Fruit fly (Drosophila melanogaster) whole organism, wandering third instar larva: ENCODE data around the gene CG34164.
A peak's percentile ranks its signal among the peaks of the same experiment; 100 is the strongest.

Source experiments
- Abd-B ChIP-seq: fragments of >200 bp; optimal IDR thresholded peaks from 2 replicates; lab custom pipeline; 2017; ENCODE audit warnings: missing biosample characterization, missing genetic modification characterization
- CG32264 ChIP-seq: fragments of 200-800 bp; sonication (Bioruptor generic); optimal IDR thresholded peaks from 2 replicates; lab custom pipeline; 2016; ENCODE audit warnings: missing biosample characterization, missing genetic modification characterization
- CG9705 ChIP-seq: fragments of 200-800 bp; sonication (Bioruptor generic); optimal IDR thresholded peaks from 2 replicates; lab custom pipeline; 2018; ENCODE audit warnings: missing biosample characterization, mild to moderate bottlenecking, missing genetic modification characterization
- CrebA ChIP-seq: fragments of 200-800 bp; sonication (Bioruptor generic); optimal IDR thresholded peaks from 2 replicates; lab custom pipeline; 2016; ENCODE audit warnings: missing biosample characterization, mild to moderate bottlenecking, missing genetic modification characterization, borderline replicate concordance
- Dfd ChIP-seq: fragments of >200 bp; optimal IDR thresholded peaks from 2 replicates; lab custom pipeline; 2017; ENCODE audit warnings: missing biosample characterization, missing genetic modification characterization
- Dif ChIP-seq: fragments of 200-275, 200-300 bp; sonication (Bioruptor generic); optimal IDR thresholded peaks from 2 replicates; lab custom pipeline; 2018; ENCODE audit warnings: missing biosample characterization, missing genetic modification characterization; ENCODE audit not compliant: partially characterized antibody
- GATAd ChIP-seq: sonication (Bioruptor generic); optimal IDR thresholded peaks from 2 replicates; lab custom pipeline; 2016; ENCODE audit warnings: missing biosample characterization, missing genetic modification characterization
- HLH106 ChIP-seq: fragments of 200-800 bp; optimal IDR thresholded peaks from 3 replicates; lab custom pipeline; 2019; ENCODE audit warnings: missing biosample characterization, mild to moderate bottlenecking, missing genetic modification characterization, moderate library complexity
- Hnf4 ChIP-seq: fragments of 200-800 bp; sonication (Bioruptor generic); optimal IDR thresholded peaks from 2 replicates; lab custom pipeline; 2016; ENCODE audit warnings: missing biosample characterization, mild to moderate bottlenecking, missing genetic modification characterization
- Hr78 ChIP-seq: fragments of >200 bp; optimal IDR thresholded peaks from 2 replicates; lab custom pipeline; 2017; ENCODE audit warnings: missing biosample characterization, missing genetic modification characterization
- Hr83 ChIP-seq: fragments of 200-300 bp; sonication (Bioruptor generic); optimal IDR thresholded peaks from 2 replicates; lab custom pipeline; 2016; ENCODE audit warnings: missing biosample characterization, mild to moderate bottlenecking, missing genetic modification characterization, moderate library complexity; ENCODE audit not compliant: poor library complexity, severe bottlenecking
- Jra ChIP-seq: sonication (Bioruptor generic); optimal IDR thresholded peaks from 2 replicates; lab custom pipeline; 2016; ENCODE audit warnings: missing biosample characterization, missing genetic modification characterization
- Mio ChIP-seq: sonication (Bioruptor generic); optimal IDR thresholded peaks from 2 replicates; lab custom pipeline; 2016; ENCODE audit warnings: missing biosample characterization, missing genetic modification characterization
- Myc ChIP-seq: fragments of >200 bp; optimal IDR thresholded peaks from 2 replicates; lab custom pipeline; 2017
- N ChIP-seq: fragments of >200 bp; optimal IDR thresholded peaks from 2 replicates; lab custom pipeline; 2018; ENCODE audit warnings: missing biosample characterization, missing external identifiers, missing genetic modification characterization
- OdsH ChIP-seq: fragments of 200-800 bp; sonication (Bioruptor generic); optimal IDR thresholded peaks from 2 replicates; lab custom pipeline; 2016; ENCODE audit warnings: missing biosample characterization, mild to moderate bottlenecking, missing genetic modification characterization
- Rel ChIP-seq, 2 experiments: fragments of 200-800 bp; sonication (Bioruptor generic) in 1 of 2; optimal IDR thresholded peaks; 2 replicates in 1 of 2; 3 replicates in 1 of 2; lab custom pipeline; 2016 to 2019; ENCODE audit warnings: mild to moderate bottlenecking in 2 of 2, missing biosample characterization in 2 of 2, missing genetic modification characterization in 2 of 2, moderate library complexity in 1 of 2
- Sp1 ChIP-seq: fragments of 200-800 bp; sonication (Bioruptor generic); optimal IDR thresholded peaks from 3 replicates; lab custom pipeline; 2019; ENCODE audit warnings: missing biosample characterization, mild to moderate bottlenecking, missing genetic modification characterization, moderate library complexity
- Vsx2 ChIP-seq: fragments of 200-300, 225-300 bp; sonication (Bioruptor generic); optimal IDR thresholded peaks from 2 replicates; lab custom pipeline; 2018; ENCODE audit warnings: missing biosample characterization, missing genetic modification characterization; ENCODE audit not compliant: partially characterized antibody
- br ChIP-seq: fragments of 200-800 bp; sonication (Bioruptor generic); optimal IDR thresholded peaks from 2 replicates; lab custom pipeline; 2016; ENCODE audit warnings: missing biosample characterization, missing genetic modification characterization
- brk ChIP-seq: fragments of 200-800 bp; sonication (Bioruptor generic); optimal IDR thresholded peaks from 2 replicates; lab custom pipeline; 2016; ENCODE audit warnings: missing biosample characterization, mild to moderate bottlenecking, missing genetic modification characterization
- dl ChIP-seq, 2 experiments: fragments of 175-275, 200-275 bp in 1 of 2; fragments of 200-275 bp in 1 of 2; sonication (Bioruptor generic); optimal IDR thresholded peaks; lab custom pipeline; 2018; ENCODE audit warnings: mild to moderate bottlenecking in 2 of 2, missing biosample characterization in 2 of 2, missing genetic modification characterization in 2 of 2, moderate library complexity in 2 of 2; ENCODE audit not compliant: partially characterized antibody in 2 of 2, insufficient read depth in 1 of 2
- dmrt93B ChIP-seq: fragments of 200-800 bp; sonication (Bioruptor generic); optimal IDR thresholded peaks from 2 replicates; lab custom pipeline; 2018; ENCODE audit warnings: missing biosample characterization, mild to moderate bottlenecking, missing genetic modification characterization
- dsf ChIP-seq: sonication (Bioruptor generic); optimal IDR thresholded peaks from 2 replicates; lab custom pipeline; 2016; ENCODE audit warnings: missing biosample characterization, missing genetic modification characterization, borderline replicate concordance
- ey ChIP-seq: fragments of 200-800 bp; sonication (Bioruptor generic); optimal IDR thresholded peaks from 2 replicates; lab custom pipeline; 2016; ENCODE audit warnings: missing biosample characterization, missing genetic modification characterization
- foxo ChIP-seq, 2 experiments: fragments of 200-800 bp; sonication (Bioruptor generic); optimal IDR thresholded peaks; 2 replicates in 1 of 2; 3 replicates in 1 of 2; lab custom pipeline; 2016 to 2017; ENCODE audit warnings: missing biosample characterization in 2 of 2, missing genetic modification characterization in 2 of 2
- fru ChIP-seq: fragments of 200-800 bp; sonication (Bioruptor generic); optimal IDR thresholded peaks from 3 replicates; lab custom pipeline; 2016; ENCODE audit warnings: missing biosample characterization, mild to moderate bottlenecking, missing genetic modification characterization
- h ChIP-seq: fragments of 200-800 bp; sonication (Bioruptor generic); optimal IDR thresholded peaks from 3 replicates; lab custom pipeline; 2016; ENCODE audit warnings: missing biosample characterization, mild to moderate bottlenecking, missing genetic modification characterization
- jim ChIP-seq: fragments of 175-275, 200-325 bp; sonication (Bioruptor generic); optimal IDR thresholded peaks from 2 replicates; lab custom pipeline; 2016; ENCODE audit warnings: missing biosample characterization, mild to moderate bottlenecking, missing genetic modification characterization
- lola ChIP-seq: fragments of >200 bp; optimal IDR thresholded peaks from 2 replicates; lab custom pipeline; 2017; ENCODE audit warnings: missing biosample characterization, missing genetic modification characterization
- pan ChIP-seq: fragments of >200 bp; optimal IDR thresholded peaks from 2 replicates; lab custom pipeline; 2017
- psq ChIP-seq: fragments of 200-800 bp; sonication (Bioruptor generic); optimal IDR thresholded peaks from 3 replicates; lab custom pipeline; 2017; ENCODE audit warnings: missing biosample characterization, mild to moderate bottlenecking, missing genetic modification characterization, moderate library complexity
- rgr ChIP-seq: fragments of 200-800 bp; sonication (Bioruptor generic); optimal IDR thresholded peaks from 3 replicates; lab custom pipeline; 2016; ENCODE audit warnings: missing biosample characterization, mild to moderate bottlenecking, missing genetic modification characterization
- sage ChIP-seq: fragments of 200-800 bp; sonication (Bioruptor generic); optimal IDR thresholded peaks from 2 replicates; lab custom pipeline; 2016; ENCODE audit warnings: missing biosample characterization, mild to moderate bottlenecking, missing genetic modification characterization
- sv ChIP-seq: fragments of 200-800 bp; sonication (Bioruptor generic); optimal IDR thresholded peaks from 3 replicates; lab custom pipeline; 2016; ENCODE audit warnings: missing biosample characterization, missing genetic modification characterization
- tai ChIP-seq: sonication (Bioruptor generic); optimal IDR thresholded peaks from 2 replicates; lab custom pipeline; 2016; ENCODE audit warnings: missing biosample characterization, missing genetic modification characterization
- usp ChIP-seq: fragments of >200 bp; optimal IDR thresholded peaks from 2 replicates; lab custom pipeline; 2017; ENCODE audit warnings: missing biosample characterization, missing genetic modification characterization
- woc ChIP-seq: sonication (Bioruptor generic); optimal IDR thresholded peaks from 2 replicates; lab custom pipeline; 2016; ENCODE audit warnings: missing biosample characterization, mild to moderate bottlenecking, missing genetic modification characterization

CG34164 gene

DNA sequence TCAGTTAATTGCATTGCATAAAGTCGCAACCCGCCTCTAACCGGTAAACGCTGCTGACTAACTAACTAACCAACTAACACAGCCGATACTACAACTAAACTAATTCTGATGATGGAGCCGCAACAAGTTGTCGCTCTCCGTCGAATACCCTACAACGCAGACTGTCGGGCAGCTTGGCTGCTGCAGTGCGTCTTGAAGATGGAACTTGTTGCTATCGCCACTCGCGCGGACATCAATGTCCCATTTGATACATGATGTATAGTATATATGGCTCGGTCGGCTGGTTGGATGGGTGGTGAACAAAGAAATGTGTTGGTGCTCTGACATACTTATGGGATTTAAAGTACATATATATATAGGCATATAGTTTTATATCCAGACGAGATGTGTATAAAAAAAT, 30.6 kb upstream of the CG34164 start:
- TF ChIP-seq Sp1 (GFP tag; lab: Kevin White, UChicago) (peak; percentile 49), tai (no peak), usp (GFP tag; lab: Kevin White, UChicago) (no peak), pan (lab: Kevin White, UChicago) (no peak), sv (GFP tag; lab: Kevin White, UChicago) (no peak), br (peak; percentile 33), jim (GFP tag; lab: Kevin White, UChicago) (no peak), Vsx2 (GFP tag; lab: Kevin White, UChicago) (no peak), Abd-B (no peak), psq (GFP tag; lab: Kevin White, UChicago) (peak; percentile 35), HLH106 (tag; lab: Kevin White, UChicago) (peak; percentile 41), Hnf4 (GFP tag; lab: Kevin White, UChicago) (peak; percentile 19), woc (peak; percentile 48), OdsH (no peak), Dfd (GFP tag; lab: Kevin White, UChicago) (no peak), GATAd (GFP tag; lab: Kevin White, UChicago) (no peak), rgr (GFP tag; lab: Kevin White, UChicago) (peak; percentile 49), N (GFP tag; lab: Kevin White, UChicago) (no peak), Hr83 (no peak), dl (GFP tag; optimal IDR thresholded peaks at IDR 0.05; lab: Kevin White, UChicago; ENCODE audit: insufficient read depth in 1 of 2, partially characterized antibody in 2 of 2) (no peak), h (GFP tag; lab: Kevin White, UChicago) (no peak), CG9705 (GFP tag; lab: Kevin White, UChicago) (peak; percentile 7), fru (GFP tag; lab: Kevin White, UChicago) (no peak), CG32264 (GFP tag; lab: Kevin White, UChicago) (no peak), foxo (GFP tag; optimal IDR thresholded peaks at IDR 0.05; lab: Kevin White, UChicago) (peak in 1 of 2 experiments; percentile 15), CrebA (GFP tag; lab: Kevin White, UChicago) (no peak), dsf (GFP tag; lab: Kevin White, UChicago) (no peak), Mio (GFP tag; lab: Kevin White, UChicago) (no peak), Hr78 (no peak), Dif (GFP tag; lab: Kevin White, UChicago) (no peak), Jra (GFP tag; lab: Kevin White, UChicago) (no peak), Rel (GFP tag; optimal IDR thresholded peaks at IDR 0.05; lab: Kevin White, UChicago) (no peak), Rel (tag; optimal IDR thresholded peaks at IDR 0.05; lab: Kevin White, UChicago) (no peak), ey (GFP tag; lab: Kevin White, UChicago) (peak; percentile 34), dmrt93B (no peak)
- TF ChIP-seq, all 38 proteins: peak for 10

DNA sequence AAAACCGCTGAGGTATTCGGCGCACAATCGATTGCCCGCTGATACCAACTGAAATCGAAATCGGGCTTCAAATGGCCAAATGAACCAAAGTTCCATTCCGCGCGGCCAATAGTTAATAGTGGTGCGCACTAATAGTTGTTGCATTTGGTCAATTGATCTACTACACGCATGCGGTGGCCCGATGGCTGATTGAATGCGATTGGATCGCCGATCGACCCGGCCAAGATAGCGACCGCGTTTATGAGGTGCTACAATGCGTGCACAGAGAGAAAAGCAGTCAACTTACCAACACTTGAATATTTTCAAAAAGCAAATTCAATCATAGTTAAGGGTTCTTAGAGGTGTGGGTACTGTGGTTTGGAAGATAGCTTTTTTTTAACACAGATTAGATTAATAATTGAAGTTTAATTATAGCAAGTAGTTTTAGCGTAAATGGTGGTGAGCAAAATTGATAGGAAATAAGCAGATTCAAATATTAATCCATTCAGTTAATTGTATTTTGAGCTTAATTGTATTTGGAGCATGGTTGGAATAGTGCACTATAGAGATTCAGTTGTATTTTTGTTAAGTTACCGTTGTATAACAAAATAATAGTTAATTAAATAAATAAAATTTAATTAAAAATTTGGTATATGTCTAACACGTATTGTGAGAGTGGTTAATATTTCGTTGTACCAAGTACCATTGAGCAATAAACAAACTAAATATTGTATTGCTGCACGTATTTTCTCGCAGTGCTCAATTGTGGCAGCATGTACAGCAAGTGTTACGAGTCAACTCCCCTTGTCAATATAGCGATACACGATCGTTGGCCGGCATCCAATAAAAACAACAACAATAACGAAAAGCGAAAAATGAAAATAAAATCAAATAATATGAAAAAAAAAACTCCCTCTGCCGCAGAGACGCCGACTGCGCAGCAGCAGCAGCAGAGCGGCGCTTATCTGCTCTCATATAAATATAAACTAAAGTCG, 29.4 kb upstream of the CG34164 start:
- no peak for TF ChIP-seq tai
- TF ChIP-seq foxo (GFP tag; optimal IDR thresholded peaks at IDR 0.05; lab: Kevin White, UChicago): peak in 1 of 2 experiments; percentile 77
- peak; percentile 35 for TF ChIP-seq CG9705 (GFP tag; lab: Kevin White, UChicago)
- TF ChIP-seq Hr78: no peak
- no peak for TF ChIP-seq pan (lab: Kevin White, UChicago)
- peak; percentile 68 for TF ChIP-seq ey (GFP tag; lab: Kevin White, UChicago)
- TF ChIP-seq Hr83: no peak
- peak; percentile 2 for TF ChIP-seq woc
- TF ChIP-seq Mio (GFP tag; lab: Kevin White, UChicago): no peak
- peak; percentile 61 for TF ChIP-seq br
- TF ChIP-seq OdsH: peak; percentile 59
- TF ChIP-seq Rel (GFP tag; optimal IDR thresholded peaks at IDR 0.05; lab: Kevin White, UChicago): no peak
- TF ChIP-seq Rel (tag; optimal IDR thresholded peaks at IDR 0.05; lab: Kevin White, UChicago): peak; percentile 29
- TF ChIP-seq Jra (GFP tag; lab: Kevin White, UChicago): no peak
- TF ChIP-seq HLH106 (tag; lab: Kevin White, UChicago): peak; percentile 76
- no peak for TF ChIP-seq Dif (GFP tag; lab: Kevin White, UChicago)
- no peak for TF ChIP-seq N (GFP tag; lab: Kevin White, UChicago)
- TF ChIP-seq Sp1 (GFP tag; lab: Kevin White, UChicago): peak; percentile 78
- TF ChIP-seq Hnf4 (GFP tag; lab: Kevin White, UChicago): peak; percentile 62
- TF ChIP-seq usp (GFP tag; lab: Kevin White, UChicago): no peak
- no peak for TF ChIP-seq dl (GFP tag; optimal IDR thresholded peaks at IDR 0.05; lab: Kevin White, UChicago; ENCODE audit: insufficient read depth in 1 of 2, partially characterized antibody in 2 of 2)
- TF ChIP-seq CG32264 (GFP tag; lab: Kevin White, UChicago): peak; percentile 2
- peak; percentile 70 for TF ChIP-seq rgr (GFP tag; lab: Kevin White, UChicago)
- peak; percentile 41 for TF ChIP-seq brk (GFP tag; lab: Kevin White, UChicago)
- TF ChIP-seq psq (GFP tag; lab: Kevin White, UChicago): peak; percentile 68
- TF ChIP-seq Dfd (GFP tag; lab: Kevin White, UChicago): no peak
- peak; percentile 31 for TF ChIP-seq Vsx2 (GFP tag; lab: Kevin White, UChicago)
- TF ChIP-seq jim (GFP tag; lab: Kevin White, UChicago): no peak
- TF ChIP-seq sv (GFP tag; lab: Kevin White, UChicago): peak; percentile 3
- TF ChIP-seq fru (GFP tag; lab: Kevin White, UChicago): peak; percentile 56
- TF ChIP-seq Myc (lab: Kevin White, UChicago): no peak
- TF ChIP-seq dmrt93B: peak; percentile 72
- TF ChIP-seq sage (GFP tag; lab: Kevin White, UChicago): peak; percentile 3
- no peak for TF ChIP-seq CrebA (GFP tag; lab: Kevin White, UChicago)
- no peak for TF ChIP-seq Abd-B
- no peak for TF ChIP-seq lola (GFP tag; lab: Kevin White, UChicago)
- TF ChIP-seq dsf (GFP tag; lab: Kevin White, UChicago): no peak
- TF ChIP-seq GATAd (GFP tag; lab: Kevin White, UChicago): no peak
- peak; percentile 36 for TF ChIP-seq h (GFP tag; lab: Kevin White, UChicago)
